Fruit fly (Drosophila melanogaster) whole organism, prepupa: Measurements from ENCODE around the gene CG7730.

ENCODE experiments used
- Blimp-1 ChIP-seq: fragments of 200-800 bp; sonication (Bioruptor generic); optimal IDR thresholded peaks from 3 replicates; lab custom pipeline; 2017; ENCODE audit warnings: missing biosample characterization, missing genetic modification characterization, mild to moderate bottlenecking, moderate library complexity, missing genetic modification reagents
- CG10631 ChIP-seq: fragments of 200-800 bp; sonication (Bioruptor generic); optimal IDR thresholded peaks from 2 replicates; lab custom pipeline; 2016; ENCODE audit warnings: missing biosample characterization, missing genetic modification characterization
- CG10669 ChIP-seq: fragments of 200-800 bp; sonication (Bioruptor generic); optimal IDR thresholded peaks from 3 replicates; lab custom pipeline; 2018; ENCODE audit warnings: missing biosample characterization, mild to moderate bottlenecking, missing genetic modification characterization, moderate library complexity
- CG11902 ChIP-seq: fragments of 200-800 bp; sonication (Bioruptor generic); optimal IDR thresholded peaks from 3 replicates; lab custom pipeline; 2016; ENCODE audit warnings: missing biosample characterization, missing genetic modification characterization
- CG15336 ChIP-seq: fragments of 200-800 bp; sonication (Bioruptor generic); IDR thresholded peaks from 2 replicates; pipeline ENCODE4 v1.3.6; 2022; ENCODE audit warnings: missing biosample characterization, missing genetic modification characterization
- CG16779 ChIP-seq: fragments of 200-800 bp; sonication (Bioruptor generic); optimal IDR thresholded peaks from 3 replicates; lab custom pipeline; 2017; ENCODE audit warnings: missing biosample characterization, mild to moderate bottlenecking, missing genetic modification characterization
- CG3032 ChIP-seq: fragments of 200-800 bp; optimal IDR thresholded peaks from 2 replicates; lab custom pipeline; 2019; ENCODE audit warnings: missing biosample characterization, mild to moderate bottlenecking, missing genetic modification characterization, moderate library complexity
- CG31627 ChIP-seq: fragments of 200-800 bp; sonication (Bioruptor generic); optimal IDR thresholded peaks from 3 replicates; lab custom pipeline; 2016; ENCODE audit warnings: missing biosample characterization, missing genetic modification characterization
- CG32006 ChIP-seq: fragments of 200-800 bp; sonication (Bioruptor generic); optimal IDR thresholded peaks from 3 replicates; lab custom pipeline; 2017; ENCODE audit warnings: missing biosample characterization, mild to moderate bottlenecking, missing genetic modification characterization
- CG34406 ChIP-seq: fragments of 200-800 bp; sonication (Bioruptor generic); optimal IDR thresholded peaks from 3 replicates; lab custom pipeline; 2016; ENCODE audit warnings: missing biosample characterization, missing genetic modification characterization
- CG3919 ChIP-seq: fragments of 200-800 bp; sonication (Bioruptor generic); optimal IDR thresholded peaks from 3 replicates; lab custom pipeline; 2016; ENCODE audit warnings: missing biosample characterization, missing genetic modification characterization
- CG4318 ChIP-seq: fragments of 200-800 bp; sonication (Bioruptor generic); optimal IDR thresholded peaks from 3 replicates; lab custom pipeline; 2017; ENCODE audit warnings: missing biosample characterization, mild to moderate bottlenecking, missing genetic modification characterization
- CG6163 ChIP-seq: fragments of 200-800 bp; sonication (Bioruptor generic); IDR thresholded peaks from 3 replicates; pipeline ENCODE4 v1.3.6; 2022; ENCODE audit warnings: missing biosample characterization, missing genetic modification characterization
- CG6276 ChIP-seq: fragments of 200-800 bp; sonication (Bioruptor generic); optimal IDR thresholded peaks from 2 replicates; lab custom pipeline; 2017; ENCODE audit warnings: missing biosample characterization, mild to moderate bottlenecking, missing genetic modification characterization
- CG6792 ChIP-seq: fragments of 200-800 bp; sonication (Bioruptor generic); optimal IDR thresholded peaks from 3 replicates; lab custom pipeline; 2016; ENCODE audit warnings: missing biosample characterization, missing genetic modification characterization
- CG6808 ChIP-seq: fragments of 200-800 bp; sonication (Bioruptor generic); optimal IDR thresholded peaks from 3 replicates; lab custom pipeline; 2017; ENCODE audit warnings: missing biosample characterization, missing genetic modification characterization, mild to moderate bottlenecking, moderate library complexity, missing genetic modification reagents
- CG6854 ChIP-seq: fragments of 200-800 bp; sonication (Bioruptor generic); optimal IDR thresholded peaks from 2 replicates; lab custom pipeline; 2017; ENCODE audit warnings: missing biosample characterization, mild to moderate bottlenecking, missing genetic modification characterization
- CG7368 ChIP-seq: fragments of 200-800 bp; sonication (Bioruptor generic); optimal IDR thresholded peaks from 3 replicates; lab custom pipeline; 2016; ENCODE audit warnings: missing biosample characterization, missing genetic modification characterization
- CG8119 ChIP-seq: fragments of 200-800 bp; sonication (Bioruptor generic); IDR thresholded peaks from 3 replicates; pipeline ENCODE4 v1.3.6; 2022; ENCODE audit warnings: missing biosample characterization, missing genetic modification characterization
- CG8319 ChIP-seq: fragments of 200-800 bp; sonication (Bioruptor generic); optimal IDR thresholded peaks from 3 replicates; lab custom pipeline; 2016; ENCODE audit warnings: missing biosample characterization, missing genetic modification characterization
- CG8632 ChIP-seq: fragments of 200-800 bp; sonication (Bioruptor generic); optimal IDR thresholded peaks from 3 replicates; lab custom pipeline; 2016; ENCODE audit warnings: missing biosample characterization, missing genetic modification characterization
- CG9139 ChIP-seq: fragments of 200-800 bp; sonication (Bioruptor generic); optimal IDR thresholded peaks from 3 replicates; lab custom pipeline; 2017; ENCODE audit warnings: missing biosample characterization, mild to moderate bottlenecking, missing genetic modification characterization
- Eip75B ChIP-seq: fragments of 200-800 bp; sonication (Bioruptor generic); optimal IDR thresholded peaks from 3 replicates; lab custom pipeline; 2016; ENCODE audit warnings: missing biosample characterization, missing genetic modification characterization
- Eip78C ChIP-seq: fragments of 200-800 bp; sonication (Bioruptor generic); peaks from one replicate; lab custom pipeline; 2016; ENCODE audit warnings: missing biosample characterization, missing genetic modification characterization
- Eip93F ChIP-seq: fragments of 200-800 bp; sonication (Bioruptor generic); optimal IDR thresholded peaks from 2 replicates; lab custom pipeline; 2016; ENCODE audit warnings: missing biosample characterization, mild to moderate bottlenecking, missing genetic modification characterization
- Ets21C ChIP-seq: fragments of 200-800 bp; sonication (Bioruptor generic); optimal IDR thresholded peaks from 3 replicates; lab custom pipeline; 2016; ENCODE audit warnings: missing biosample characterization, missing genetic modification characterization
- Ets96B ChIP-seq: fragments of 200-800 bp; optimal IDR thresholded peaks from 2 replicates; lab custom pipeline; 2019; ENCODE audit warnings: missing biosample characterization, mild to moderate bottlenecking, missing genetic modification characterization, moderate library complexity
- Hr4 ChIP-seq: fragments of 200-800 bp; sonication (Bioruptor generic); optimal IDR thresholded peaks from 3 replicates; lab custom pipeline; 2016; ENCODE audit warnings: missing biosample characterization, missing genetic modification characterization
- Lpt ChIP-seq: fragments of 200-800 bp; sonication (Bioruptor generic); optimal IDR thresholded peaks from 3 replicates; lab custom pipeline; 2016; ENCODE audit warnings: missing biosample characterization, missing genetic modification characterization
- OdsH ChIP-seq: fragments of 200-800 bp; sonication (Bioruptor generic); optimal IDR thresholded peaks from 3 replicates; lab custom pipeline; 2016; ENCODE audit warnings: missing biosample characterization, missing genetic modification characterization
- Smox ChIP-seq: fragments of 200-800 bp; sonication (Bioruptor generic); optimal IDR thresholded peaks from 3 replicates; lab custom pipeline; 2016; ENCODE audit warnings: missing biosample characterization, missing genetic modification characterization
- Sox14 ChIP-seq: fragments of 200-800 bp; sonication (Bioruptor generic); optimal IDR thresholded peaks from 3 replicates; lab custom pipeline; 2016; ENCODE audit warnings: missing biosample characterization, missing genetic modification characterization
- Sox15 ChIP-seq: fragments of 200-800 bp; sonication (Bioruptor generic); optimal IDR thresholded peaks from 3 replicates; lab custom pipeline; 2016; ENCODE audit warnings: missing biosample characterization, missing genetic modification characterization
- acj6 ChIP-seq: fragments of 200-800 bp; sonication (Bioruptor generic); optimal IDR thresholded peaks from 3 replicates; lab custom pipeline; 2016; ENCODE audit warnings: missing biosample characterization, missing genetic modification characterization
- cyc ChIP-seq: fragments of 200-800 bp; sonication (Bioruptor generic); optimal IDR thresholded peaks from 3 replicates; lab custom pipeline; 2016; ENCODE audit warnings: missing biosample characterization, missing genetic modification characterization
- dac ChIP-seq: fragments of 200-800 bp; sonication (Bioruptor generic); optimal IDR thresholded peaks from 2 replicates; lab custom pipeline; 2017; ENCODE audit warnings: missing biosample characterization, mild to moderate bottlenecking, missing genetic modification characterization
- dsx ChIP-seq: fragments of 200-800 bp; optimal IDR thresholded peaks from 3 replicates; lab custom pipeline; 2019; ENCODE audit warnings: missing biosample characterization, mild to moderate bottlenecking, missing genetic modification characterization, moderate library complexity; ENCODE audit not compliant: poor library complexity, severe bottlenecking
- eg ChIP-seq: fragments of 200-800 bp; sonication (Bioruptor generic); IDR thresholded peaks from 3 replicates; pipeline ENCODE4 v1.3.6; 2022; ENCODE audit warnings: missing biosample characterization, missing genetic modification characterization
- esn ChIP-seq: fragments of 200-800 bp; sonication (Bioruptor generic); optimal IDR thresholded peaks from 2 replicates; lab custom pipeline; 2016; ENCODE audit warnings: missing biosample characterization, mild to moderate bottlenecking, missing genetic modification characterization, moderate library complexity
- fkh ChIP-seq: fragments of 200-800 bp; sonication (Bioruptor generic); optimal IDR thresholded peaks from 3 replicates; lab custom pipeline; 2017; ENCODE audit warnings: missing biosample characterization, mild to moderate bottlenecking, missing genetic modification characterization, moderate library complexity
- lz ChIP-seq: fragments of 200-800 bp; sonication (Bioruptor generic); optimal IDR thresholded peaks from 3 replicates; lab custom pipeline; 2016; ENCODE audit warnings: missing biosample characterization, missing genetic modification characterization
- pdm3 ChIP-seq: fragments of 200-800 bp; sonication (Bioruptor generic); optimal IDR thresholded peaks from 3 replicates; lab custom pipeline; 2016; ENCODE audit warnings: missing biosample characterization, missing genetic modification characterization
- salr ChIP-seq, 2 experiments: fragments of 200-800 bp; sonication (Bioruptor generic); optimal IDR thresholded peaks; 3 replicates each; lab custom pipeline; 2016 to 2018; ENCODE audit warnings: missing biosample characterization in 2 of 2, missing genetic modification characterization in 2 of 2, mild to moderate bottlenecking in 1 of 2
- spab ChIP-seq: fragments of 200-800 bp; sonication (Bioruptor generic); optimal IDR thresholded peaks from 2 replicates; lab custom pipeline; 2017; ENCODE audit warnings: missing biosample characterization, mild to moderate bottlenecking, missing genetic modification characterization, missing genetic modification reagents
- ss ChIP-seq, 2 experiments: fragments of 200-800 bp; sonication (Bioruptor generic); optimal IDR thresholded peaks; 2 replicates in 1 of 2; 3 replicates in 1 of 2; lab custom pipeline; 2017 to 2018; ENCODE audit warnings: mild to moderate bottlenecking in 2 of 2, missing biosample characterization in 2 of 2, missing genetic modification characterization in 2 of 2, moderate library complexity in 1 of 2
- svp ChIP-seq: fragments of 200-800 bp; sonication (Bioruptor generic); peaks from one replicate; lab custom pipeline; 2016; ENCODE audit warnings: missing biosample characterization, missing genetic modification characterization
- topi ChIP-seq: fragments of 200-800 bp; sonication (Bioruptor generic); optimal IDR thresholded peaks from 3 replicates; lab custom pipeline; 2016; ENCODE audit warnings: missing biosample characterization, missing genetic modification characterization

CG7730 gene

DNA sequence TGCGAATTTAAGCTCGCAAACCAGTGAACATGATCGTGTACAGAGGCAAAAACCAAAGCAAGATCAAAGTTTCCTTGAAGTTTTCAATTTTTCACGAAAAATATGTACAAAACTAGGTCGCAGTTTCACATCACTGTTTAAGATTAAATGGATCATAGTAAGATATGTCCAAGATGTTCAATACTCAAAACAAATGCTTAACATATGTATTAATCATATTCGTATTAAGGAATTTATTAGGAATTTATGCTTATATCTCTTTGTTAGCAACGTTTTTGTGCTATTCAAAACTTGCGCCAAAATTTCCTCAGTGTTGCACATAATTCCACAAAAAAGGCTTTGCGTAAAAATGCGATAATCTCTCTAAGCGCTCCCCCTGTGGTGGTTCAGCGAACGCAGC is 40.0 kb upstream of the CG7730 start (continued):
- TF ChIP-seq Hr4 (GFP tag; lab: Kevin White, UChicago) (peak; percentile 58), CG16779 (no peak), acj6 (peak; percentile 23), CG15336 (GFP tag; lab: Robert Waterston, UW) (peak; percentile 18; the same call in 1 of the 2 replicates), Lpt (GFP tag; lab: Kevin White, UChicago) (no peak), esn (GFP tag; lab: Kevin White, UChicago) (no peak), Eip75B (GFP tag; lab: Kevin White, UChicago) (no peak), spab (GFP tag; lab: Kevin White, UChicago) (no peak), CG4318 (GFP tag; lab: Kevin White, UChicago) (no peak), Eip93F (GFP tag; lab: Kevin White, UChicago) (no peak), CG10669 (GFP tag; lab: Kevin White, UChicago) (peak; percentile 21), eg (GFP tag; lab: Robert Waterston, UW) (peak; percentile 41; the same call in 1 of the 3 replicates), CG8632 (GFP tag; lab: Kevin White, UChicago) (no peak), CG32006 (peak; percentile 60), Sox15 (GFP tag; lab: Kevin White, UChicago) (no peak), CG11902 (GFP tag; lab: Kevin White, UChicago) (no peak), CG8119 (GFP tag; lab: Robert Waterston, UW) (peak; percentile 53)
- TF ChIP-seq, all 60 proteins: peak for 15

DNA sequence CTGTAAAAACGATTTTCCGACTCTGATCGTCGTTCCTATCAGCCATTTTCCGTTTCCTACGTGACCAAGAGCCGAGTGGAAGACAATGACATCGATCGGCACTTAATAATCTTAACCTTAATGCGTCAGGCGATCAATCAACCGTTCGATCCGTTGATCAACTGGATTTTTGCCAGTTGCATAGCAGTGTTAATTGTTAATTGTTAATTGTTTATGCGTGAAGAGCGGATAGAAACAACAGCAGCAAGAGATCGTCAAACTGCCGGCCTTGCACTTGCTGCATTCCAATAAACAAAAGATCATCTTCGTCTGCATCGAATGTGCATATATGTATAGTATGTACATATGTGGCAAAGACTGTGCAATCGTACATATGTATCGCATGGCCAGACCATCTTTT is 38.8 kb upstream of the CG7730 start:
- TF ChIP-seq Smox (GFP tag; lab: Kevin White, UChicago) (no peak), CG8119 (GFP tag; lab: Robert Waterston, UW) (no peak), CG3919 (GFP tag; lab: Kevin White, UChicago) (no peak), CG15336 (GFP tag; lab: Robert Waterston, UW) (no peak), pdm3 (GFP tag; lab: Kevin White, UChicago) (no peak), Eip93F (GFP tag; lab: Kevin White, UChicago) (no peak), CG16779 (no peak), svp (peak; percentile 80), CG11902 (GFP tag; lab: Kevin White, UChicago) (no peak)
- TF ChIP-seq, all 60 proteins: peak for 1

DNA sequence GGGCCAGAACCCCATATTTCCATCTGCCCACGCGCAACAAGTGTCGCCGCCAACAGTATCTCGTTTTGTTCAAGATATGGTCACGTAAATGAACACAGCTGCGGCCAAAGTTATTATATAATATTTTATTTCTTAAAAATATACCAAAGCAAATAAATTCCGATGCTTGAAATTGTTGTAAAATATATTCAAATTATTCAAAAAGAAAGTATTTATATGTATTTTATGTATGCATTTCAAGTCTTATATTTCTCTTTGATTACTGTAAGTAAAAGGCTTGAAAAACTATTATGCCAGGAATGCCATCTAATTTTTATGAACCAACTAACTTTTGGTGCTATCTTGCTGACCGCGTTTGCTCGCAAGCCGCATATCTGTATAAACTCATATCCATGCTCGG is 38.1 kb upstream of the CG7730 start:
- peak; percentile 88 to 90 for TF ChIP-seq ss (GFP tag; optimal IDR thresholded peaks at IDR 0.05; lab: Kevin White, UChicago)
- peak; percentile 46 for TF ChIP-seq CG7368
- TF ChIP-seq CG6276 = peak; percentile 76
- TF ChIP-seq CG8319 (GFP tag; lab: Kevin White, UChicago) = peak; percentile 54
- peak; percentile 85 for TF ChIP-seq CG34406 (GFP tag; lab: Kevin White, UChicago)
- TF ChIP-seq CG10631 (GFP tag; lab: Kevin White, UChicago) = peak; percentile 79
- TF ChIP-seq dsx (GFP tag; lab: Kevin White, UChicago) = peak; percentile 91
- peak; percentile 81 for TF ChIP-seq lz (GFP tag; lab: Kevin White, UChicago)
- TF ChIP-seq Blimp-1 = peak; percentile 73
- peak; percentile 83 for TF ChIP-seq CG3919 (GFP tag; lab: Kevin White, UChicago)
- TF ChIP-seq CG6808 (GFP tag; lab: Kevin White, UChicago) = peak; percentile 88
- peak; percentile 83 for TF ChIP-seq CG6792 (GFP tag; lab: Kevin White, UChicago)
- TF ChIP-seq Eip78C (GFP tag; lab: Kevin White, UChicago) = peak; percentile 98
- no peak for TF ChIP-seq dac (GFP tag; lab: Kevin White, UChicago)
- peak; percentile 70 for TF ChIP-seq CG31627 (GFP tag; lab: Kevin White, UChicago)
- peak in 1 of 2 experiments; percentile 37 for TF ChIP-seq salr (GFP tag; optimal IDR thresholded peaks at IDR 0.05; lab: Kevin White, UChicago)
- peak; percentile 73; the same call in 1 of the 3 replicates for TF ChIP-seq eg (GFP tag; lab: Robert Waterston, UW)
- TF ChIP-seq CG6854 (GFP tag; lab: Kevin White, UChicago) = peak; percentile 87
- peak; percentile 45 for TF ChIP-seq Ets21C (GFP tag; lab: Kevin White, UChicago)
- peak; percentile 67 for TF ChIP-seq Lpt (GFP tag; lab: Kevin White, UChicago)
- peak; percentile 87 for TF ChIP-seq CG8632 (GFP tag; lab: Kevin White, UChicago)
- TF ChIP-seq topi (GFP tag; lab: Kevin White, UChicago) = peak; percentile 87
- peak; percentile 76; the same call in 2 of the 3 replicates for TF ChIP-seq CG6163
- TF ChIP-seq CG11902 (GFP tag; lab: Kevin White, UChicago) = peak; percentile 43
- peak; percentile 85 for TF ChIP-seq Ets96B
- peak; percentile 85 for TF ChIP-seq CG32006
- peak; percentile 56 for TF ChIP-seq cyc (GFP tag; lab: Kevin White, UChicago)
- no peak for TF ChIP-seq OdsH (GFP tag; lab: Kevin White, UChicago)
- peak; percentile 82 for TF ChIP-seq CG3032
- TF ChIP-seq fkh (GFP tag; lab: Kevin White, UChicago) = no peak
- peak; percentile 77 for TF ChIP-seq Sox14 (GFP tag; lab: Kevin White, UChicago)
- no peak for TF ChIP-seq CG9139 (GFP tag; lab: Kevin White, UChicago)
